Worm (Caenorhabditis elegans) whole organism, young adult: ENCODE measurements around the gene sre-35.
"Not testable (repeated sequence)": the region's sequence is repeated elsewhere in the genome, so short reads cannot be mapped to it uniquely, and the experiment has no call there.

Experiments
- B0019.2 ChIP-seq: fragments of 200-800 bp; sonication (Bioruptor generic); conservative IDR thresholded peaks from 2 replicates; pipeline ENCODE4 v1.3.6; 2022; ENCODE audit warnings: missing genetic modification reagents, missing genetic modification characterization, missing compliant biosample characterization
- B0261.1 ChIP-seq: sonication (generic microtip); optimal IDR thresholded peaks from 2 replicates; lab custom pipeline; 2016; ENCODE audit warnings: mild to moderate bottlenecking, missing genetic modification characterization, moderate library complexity, missing compliant biosample characterization
- F37B4.10 ChIP-seq: fragments of 200-800 bp; sonication (Bioruptor generic); IDR thresholded peaks from 2 replicates; pipeline ENCODE4 v1.3.6; 2022; ENCODE audit warnings: missing genetic modification characterization, missing compliant biosample characterization
- F57A8.1 ChIP-seq: fragments of 200-800 bp; sonication (Bioruptor generic); optimal IDR thresholded peaks from 2 replicates; lab custom pipeline; 2018; ENCODE audit warnings: mild to moderate bottlenecking, missing genetic modification characterization, moderate library complexity, missing compliant biosample characterization
- Y53G8AR.9 ChIP-seq: fragments of 200-800 bp; sonication (Bioruptor generic); conservative IDR thresholded peaks from 2 replicates; pipeline ENCODE4 v1.3.6; 2022; ENCODE audit warnings: missing genetic modification reagents, missing genetic modification characterization, missing compliant biosample characterization
- Y67H2A.10 ChIP-seq: fragments of 200-800 bp; sonication (Bioruptor generic); conservative IDR thresholded peaks from 2 replicates; pipeline ENCODE4 v1.3.6; 2022; ENCODE audit warnings: missing genetic modification reagents, missing genetic modification characterization, missing compliant biosample characterization
- Y79H2A.3 ChIP-seq: fragments of 200-800 bp; sonication (Bioruptor generic); conservative IDR thresholded peaks from 2 replicates; pipeline ENCODE4 v1.3.6; 2022; ENCODE audit warnings: missing genetic modification reagents, missing genetic modification characterization, missing compliant biosample characterization
- Y95B8A.8 ChIP-seq: fragments of 200-800 bp; sonication (Bioruptor generic); IDR thresholded peaks from 2 replicates; pipeline ENCODE4 v1.3.6; 2022; ENCODE audit warnings: missing genetic modification reagents, missing genetic modification characterization, missing compliant biosample characterization
- ama-1 ChIP-seq, 3 experiments: fragments of 150-350 bp in 1 of 3; sonication (generic microtip) in 2 of 3; optimal IDR thresholded peaks; 2 replicates each; lab custom pipeline; 2014 to 2018; ENCODE audit warnings: missing biosample characterization in 2 of 3, missing genetic modification characterization in 2 of 3, missing genetic modification reagents in 2 of 3
- atf-7 ChIP-seq: sonication (generic microtip); optimal IDR thresholded peaks from 2 replicates; lab custom pipeline; 2017; ENCODE audit warnings: mild to moderate bottlenecking, missing genetic modification characterization, missing compliant biosample characterization
- athp-1 ChIP-seq: sonication (generic microtip); optimal IDR thresholded peaks from 2 replicates; lab custom pipeline; 2017; ENCODE audit warnings: mild to moderate bottlenecking, missing genetic modification characterization, missing compliant biosample characterization
- bed-2 ChIP-seq: fragments of 200-800 bp; sonication (Bioruptor generic); IDR thresholded peaks from 2 replicates; pipeline ENCODE4 v1.3.6; 2022; ENCODE audit warnings: missing genetic modification reagents, missing genetic modification characterization, missing compliant biosample characterization
- cebp-1 ChIP-seq, 2 experiments: fragments of 200-800 bp in 1 of 2; sonication (Bioruptor generic) in 1 of 2; sonication (generic microtip) in 1 of 2; IDR thresholded peaks in 1 of 2; optimal IDR thresholded peaks in 1 of 2; 2 replicates each; pipeline versions ENCODE4 v1.3.6 to Lab custom; 2017 to 2022; ENCODE audit warnings: missing compliant biosample characterization in 2 of 2, missing genetic modification characterization in 2 of 2, mild to moderate bottlenecking in 1 of 2, missing genetic modification reagents in 1 of 2, moderate library complexity in 1 of 2
- die-1 ChIP-seq: sonication (generic microtip); optimal IDR thresholded peaks from 2 replicates; lab custom pipeline; 2016; ENCODE audit warnings: missing genotype, mild to moderate bottlenecking, missing genetic modification characterization, missing compliant biosample characterization
- gei-17 ChIP-seq: fragments of 200-800 bp; sonication (Bioruptor generic); optimal IDR thresholded peaks from 2 replicates; lab custom pipeline; 2018; ENCODE audit warnings: mild to moderate bottlenecking, missing genetic modification characterization, missing compliant biosample characterization
- lag-1 ChIP-seq: fragments of 200-800 bp; sonication (Bioruptor generic); IDR thresholded peaks from 2 replicates; pipeline ENCODE4 v1.3.6; 2022; ENCODE audit warnings: missing genetic modification reagents, missing genetic modification characterization, missing compliant biosample characterization
- madf-3 ChIP-seq: fragments of 200-800 bp; sonication (Bioruptor generic); IDR thresholded peaks from 2 replicates; pipeline ENCODE4 v1.3.6; 2022; ENCODE audit warnings: missing genetic modification reagents, missing genetic modification characterization, missing compliant biosample characterization
- mcd-1 ChIP-seq: fragments of 200-800 bp; sonication (Bioruptor generic); IDR thresholded peaks from 2 replicates; pipeline ENCODE4 v1.3.6; 2022; ENCODE audit warnings: missing genetic modification reagents, missing genetic modification characterization, missing compliant biosample characterization
- nfya-2 ChIP-seq: fragments of 200-800 bp; sonication (Bioruptor generic); IDR thresholded peaks from 2 replicates; pipeline ENCODE4 v1.3.6; 2022; ENCODE audit warnings: missing genetic modification reagents, missing genetic modification characterization, missing compliant biosample characterization
- repo-1 ChIP-seq: sonication (generic microtip); optimal IDR thresholded peaks from 2 replicates; lab custom pipeline; 2017; ENCODE audit warnings: mild to moderate bottlenecking, missing genetic modification characterization, missing compliant biosample characterization
- snpc-1.1 ChIP-seq: sonication (generic microtip); optimal IDR thresholded peaks from 2 replicates; lab custom pipeline; 2017; ENCODE audit warnings: missing genetic modification characterization, mild to moderate bottlenecking, missing compliant biosample characterization, antibody characterized with exemption, moderate library complexity, missing genotype, missing genetic modification reagents; ENCODE audit not compliant: insufficient read depth
- xnd-1 ChIP-seq: sonication (generic microtip); optimal IDR thresholded peaks from 2 replicates; lab custom pipeline; 2016; ENCODE audit warnings: missing genotype, missing genetic modification reagents, missing genetic modification characterization, missing compliant biosample characterization
- zfh-2 ChIP-seq: fragments of 200-800 bp; sonication (Bioruptor generic); conservative IDR thresholded peaks from 2 replicates; pipeline ENCODE4 v1.3.6; 2022; ENCODE audit warnings: missing genetic modification reagents, missing genetic modification characterization, missing compliant biosample characterization
- zim-3 ChIP-seq: sonication (generic microtip); optimal IDR thresholded peaks from 2 replicates; lab custom pipeline; 2017; ENCODE audit warnings: mild to moderate bottlenecking, missing genetic modification characterization, moderate library complexity, missing compliant biosample characterization
- ztf-28 ChIP-seq: fragments of 200-800 bp; sonication (Bioruptor generic); IDR thresholded peaks from 2 replicates; pipeline ENCODE4 v1.3.6; 2022; ENCODE audit warnings: missing genetic modification reagents, missing genetic modification characterization, missing compliant biosample characterization
- ztf-3 ChIP-seq: fragments of 200-800 bp; sonication (Bioruptor generic); optimal IDR thresholded peaks from 2 replicates; lab custom pipeline; 2018; ENCODE audit warnings: mild to moderate bottlenecking, missing genetic modification characterization, missing compliant biosample characterization

The sre-35 gene

ce11 chrII:12448241-12448640 lies 4.4 kb downstream of the sre-35 start, which contains the start of gene srh-27 (continued):
- TF ChIP-seq repo-1 (tag; lab: Kevin White, UChicago) (no peak), ama-1 (optimal IDR thresholded peaks at IDR 0.05; lab: Kevin White, UChicago) (no peak), ama-1 (GFP tag; optimal IDR thresholded peaks at IDR 0.05; lab: Kevin White, UChicago) (no peak), snpc-1.1 (tag; lab: Kevin White, UChicago) (no peak), zfh-2 (GFP tag; lab: Robert Waterston, UW) (no peak)

- no peak for TF ChIP-seq Y67H2A.10 (GFP tag; lab: Robert Waterston, UW)
- TF ChIP-seq ztf-28 (GFP tag; lab: Robert Waterston, UW) = 0 out of 2 replicates have a peak, but pooled peaks have one; percentile 15
Measured at ce11 chrII:12444679-12445376, 7.8 kb downstream of the sre-35 start, which contains the start of the genes W05H5.1 and pitr-6. Gene W05H5.1 (minus strand): TSS chrII:12444779. Gene pitr-6 (plus strand): TSS chrII:12445326.

- TF ChIP-seq xnd-1; ztf-3 (GFP tag; lab: Kevin White, UChicago); B0261.1 (tag; lab: Kevin White, UChicago): not testable (repeated sequence)
- TF ChIP-seq, all 124 proteins: peak for 0; not testable (repeated sequence) for 124
Measured at ce11 chrII:12441164-12441563, 11.5 kb downstream of the sre-35 start, which contains the start of gene Y57A10C.10. Gene Y57A10C.10 (minus strand): TSS chrII:12441264.

- TF ChIP-seq F57A8.1 (no peak), athp-1 (tag; lab: Kevin White, UChicago) (no peak), cebp-1 (GFP tag; IDR thresholded peaks at IDR 0.05; lab: Robert Waterston, UW) (no peak), cebp-1 (tag; optimal IDR thresholded peaks at IDR 0.05; lab: Kevin White, UChicago) (no peak), Y79H2A.3 (GFP tag; lab: Robert Waterston, UW) (no peak), lag-1 (GFP tag; lab: Robert Waterston, UW) (no peak)
Measured at ce11 chrII:12438441-12438840, 14.2 kb downstream of the sre-35 start, which contains the start of gene Y57A10C.9. Gene Y57A10C.9 (minus strand): TSS chrII:12438541.

ce11 chrII:12436717-12437116 lies 15.9 kb downstream of the sre-35 start:
- TF ChIP-seq nfya-2 (GFP tag; lab: Robert Waterston, UW) (no peak), Y53G8AR.9 (no peak), Y95B8A.8 (GFP tag; lab: Robert Waterston, UW) (no peak), mcd-1 (GFP tag; lab: Robert Waterston, UW) (no peak), die-1 (tag; lab: Kevin White, UChicago) (no peak), xnd-1 (no peak), atf-7 (no peak), zim-3 (no peak), B0019.2 (GFP tag; lab: Robert Waterston, UW) (no peak), F37B4.10 (GFP tag; lab: Robert Waterston, UW) (no peak), gei-17 (GFP tag; lab: Kevin White, UChicago) (no peak), ztf-3 (GFP tag; lab: Kevin White, UChicago) (no peak), zfh-2 (GFP tag; lab: Robert Waterston, UW) (no peak), repo-1 (tag; lab: Kevin White, UChicago) (no peak), bed-2 (GFP tag; lab: Robert Waterston, UW) (no peak), madf-3 (GFP tag; lab: Robert Waterston, UW) (no peak)
